Worm (Caenorhabditis elegans): ENCODE results near the gene Y47D3B.12.

Gene Y47D3B.12

DNA sequence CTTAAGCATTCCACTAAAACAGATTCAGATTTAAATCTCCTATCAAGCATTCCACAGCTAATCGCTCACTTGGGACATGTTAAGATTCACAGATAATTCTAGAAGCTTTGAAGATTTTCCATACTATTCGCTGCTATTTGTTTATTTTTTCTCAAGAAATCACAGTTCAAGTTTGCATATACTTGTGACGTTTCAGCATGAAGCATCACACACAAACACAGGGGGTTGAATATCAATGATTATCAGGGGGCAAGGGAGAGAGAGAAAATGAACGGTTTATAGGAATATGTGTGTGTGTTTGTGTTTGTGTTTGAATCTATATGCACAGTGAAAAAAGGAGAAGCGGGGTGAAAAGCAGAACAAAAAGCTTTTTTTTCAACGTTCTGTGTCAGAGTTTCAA, at the start of gene Y47D3B.12:
Gene Y47D3B.12 (plus strand): TSS at position 301 of the 400 bp plus-strand sequence.
- no peak for TF ChIP-seq ztf-11 (tag; optimal IDR thresholded peaks at IDR 0.05)
- TF ChIP-seq nhr-42 (GFP tag; IDR thresholded peaks at IDR 0.05): no peak
- no peak for TF ChIP-seq madf-9 (GFP tag; conservative IDR thresholded peaks at IDR 0.05)
- no peak for TF ChIP-seq egl-43 (GFP tag; IDR thresholded peaks at IDR 0.05)
- TF ChIP-seq ceh-32 (tag; optimal IDR thresholded peaks at IDR 0.05; ENCODE audit: poor library complexity): no peak
- no peak for TF ChIP-seq nhr-6 (tag; optimal IDR thresholded peaks at IDR 0.05)
- no peak for TF ChIP-seq saeg-2 (GFP tag; IDR thresholded peaks at IDR 0.05)
- no peak for TF ChIP-seq lin-1 (GFP tag; IDR thresholded peaks at IDR 0.05)
- TF ChIP-seq spr-1 (tag; optimal IDR thresholded peaks at IDR 0.05): no peak
- no peak for TF ChIP-seq tra-1 (GFP tag; IDR thresholded peaks at IDR 0.05)
- no peak for TF ChIP-seq dve-1 (tag; optimal IDR thresholded peaks at IDR 0.05; ENCODE audit: insufficient read depth)
- no peak for TF ChIP-seq hif-1 (tag; optimal IDR thresholded peaks at IDR 0.05)
- TF ChIP-seq zip-11 (GFP tag; IDR thresholded peaks at IDR 0.05): no peak
- no peak for TF ChIP-seq T20F7.1 (GFP tag; optimal IDR thresholded peaks at IDR 0.05)
- no peak for TF ChIP-seq dmd-6 (GFP tag; IDR thresholded peaks at IDR 0.05)
- no peak for TF ChIP-seq sdz-12 (GFP tag; optimal IDR thresholded peaks at IDR 0.05)
- TF ChIP-seq ZK337.2 (GFP tag; IDR thresholded peaks at IDR 0.05): no peak
- TF ChIP-seq ztf-7 (tag; optimal IDR thresholded peaks at IDR 0.05): no peak
- no peak for TF ChIP-seq nhr-48 (tag; optimal IDR thresholded peaks at IDR 0.05)

DNA sequence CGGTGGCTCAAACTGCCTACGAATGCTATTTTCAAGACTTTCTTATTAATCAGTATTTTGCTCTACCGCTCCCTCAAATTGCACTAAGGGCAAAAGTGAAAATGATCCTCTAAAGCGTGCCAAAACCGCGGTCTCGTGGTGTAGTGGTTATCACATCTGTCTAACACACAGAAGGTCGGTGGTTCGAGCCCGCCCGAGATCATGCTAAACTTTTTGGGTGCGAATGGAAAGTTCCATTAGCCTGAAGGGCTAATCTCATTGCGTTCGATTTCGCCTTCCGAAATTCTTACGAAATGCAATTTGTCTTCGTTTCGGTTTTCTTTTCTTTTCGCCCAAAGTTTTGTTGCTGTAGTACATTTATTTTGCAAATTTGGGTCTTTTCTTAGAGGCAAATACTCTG, 49.3 kb upstream of the Y47D3B.12 start:
- TF ChIP-seq duxl-1 (tag; optimal IDR thresholded peaks at IDR 0.05; ENCODE audit: poor library complexity) (no peak), F10B5.3 (tag; optimal IDR thresholded peaks at IDR 0.05) (no peak), hif-1 (tag; optimal IDR thresholded peaks at IDR 0.05) (no peak), madf-9 (GFP tag; conservative IDR thresholded peaks at IDR 0.05) (no peak; the same call in 1 of the 2 replicates), ztf-11 (tag; optimal IDR thresholded peaks at IDR 0.05) (no peak), unc-130 (GFP tag; optimal IDR thresholded peaks at IDR 0.05) (peak; percentile 16), F44E2.7 (GFP tag; IDR thresholded peaks at IDR 0.05) (0 out of 2 replicates have a peak, but pooled peaks have one; percentile 30), ztf-7 (tag; optimal IDR thresholded peaks at IDR 0.05) (no peak), T26A8.4 (GFP tag; IDR thresholded peaks at IDR 0.05) (0 out of 2 replicates have a peak, but pooled peaks have one; percentile 39), ceh-82 (tag; optimal IDR thresholded peaks at IDR 0.05) (no peak), lin-29 (GFP tag; IDR thresholded peaks at IDR 0.05) (no peak), set-16 (GFP tag; IDR thresholded peaks at IDR 0.05) (no peak), daf-8 (GFP tag; IDR thresholded peaks at IDR 0.05) (no peak), F26F4.8 (GFP tag; conservative IDR thresholded peaks at IDR 0.05) (no peak), ZK337.2 (GFP tag; IDR thresholded peaks at IDR 0.05) (peak; percentile 24; the same call in 1 of the 2 replicates), spr-3 (GFP tag; optimal IDR thresholded peaks at IDR 0.05) (no peak), spr-1 (tag; optimal IDR thresholded peaks at IDR 0.05) (no peak), daf-16 (GFP tag; optimal IDR thresholded peaks at IDR 0.05) (no peak), daf-16 (tag; optimal IDR thresholded peaks at IDR 0.05) (peak; percentile 26), hmg-1.1 (GFP tag; IDR thresholded peaks at IDR 0.05) (0 out of 2 replicates have a peak, but pooled peaks have one; percentile 37), tag-97 (GFP tag; IDR thresholded peaks at IDR 0.05) (no peak), pha-4 (GFP tag; IDR thresholded peaks at IDR 0.05) (no peak), pha-4 (tag; optimal IDR thresholded peaks at IDR 0.05) (no peak), fkh-10 (GFP tag; optimal IDR thresholded peaks at IDR 0.05) (no peak), lin-15B (tag; optimal IDR thresholded peaks at IDR 0.05) (no peak), mdt-29 (GFP tag; IDR thresholded peaks at IDR 0.05) (0 out of 2 replicates have a peak, but pooled peaks have one; percentile 48), mes-2 (tag; optimal IDR thresholded peaks at IDR 0.05; ENCODE audit: poor library complexity, severe bottlenecking) (peak; percentile 52), ceh-44 (GFP tag; IDR thresholded peaks at IDR 0.05) (peak; percentile 65), mxl-3 (GFP tag; optimal IDR thresholded peaks at IDR 0.05) (peak; percentile 41), ctbp-1 (GFP tag; IDR thresholded peaks at IDR 0.05) (no peak; the same call in none of the 2 replicates), gei-8 (GFP tag; optimal IDR thresholded peaks at IDR 0.05) (no peak), Y5F2A.4 (GFP tag; optimal IDR thresholded peaks at IDR 0.05) (no peak), saeg-2 (GFP tag; IDR thresholded peaks at IDR 0.05) (no peak), F37D6.2 (tag; optimal IDR thresholded peaks at IDR 0.05) (no peak), ZK546.5 (tag; optimal IDR thresholded peaks at IDR 0.05) (no peak), egl-43 (GFP tag; IDR thresholded peaks at IDR 0.05) (peak; percentile 78), zip-11 (GFP tag; IDR thresholded peaks at IDR 0.05) (no peak), D1046.2 (GFP tag; IDR thresholded peaks at IDR 0.05) (peak; percentile 36; the same call in 1 of the 2 replicates), R02D3.7 (tag; optimal IDR thresholded peaks at IDR 0.05) (no peak)

Measured in whole organism, L4 larva.